Worm (Caenorhabditis elegans) whole organism, midembryonic: Measurements from ENCODE around the gene emc-2.

Experiments used
- T22C8.4 ChIP-seq: fragments of 200-800 bp; sonication (Bioruptor generic); IDR thresholded peaks from 2 replicates; pipeline ENCODE4 v1.3.6; 2022; ENCODE audit warnings: missing genetic modification characterization, missing compliant biosample characterization
- flt-1 ChIP-seq: fragments of 200-800 bp; sonication (Bioruptor generic); IDR thresholded peaks from 2 replicates; pipeline ENCODE4 v1.3.6; 2022; ENCODE audit warnings: missing genetic modification characterization, missing compliant biosample characterization
- ref-1 ChIP-seq: fragments of 200-800 bp; sonication (Bioruptor generic); conservative IDR thresholded peaks from 2 replicates; pipeline ENCODE4 v1.3.6; 2022; ENCODE audit warnings: missing genetic modification reagents, missing genetic modification characterization, missing compliant biosample characterization
- tab-1 ChIP-seq: fragments of 200-800 bp; sonication (Bioruptor generic); IDR thresholded peaks from 2 replicates; pipeline ENCODE4 v1.3.6; 2022; ENCODE audit warnings: missing genetic modification characterization, missing compliant biosample characterization

- TF ChIP-seq flt-1 (no peak), tab-1 (GFP tag; lab: Robert Waterston, UW) (no peak), ref-1 (GFP tag; lab: Robert Waterston, UW) (no peak), T22C8.4 (no peak)
Observed at ce11 chrII:1340049-1340448, 34.1 kb upstream of the emc-2 start.
